Fruit fly (Drosophila melanogaster) whole organism, embryonic: ENCODE measurements around the gene CG6415.

Source experiments
- CG10267 ChIP-seq: fragments of 200-800 bp; sonication (Bioruptor generic); optimal IDR thresholded peaks from 2 replicates; lab custom pipeline; 2018; ENCODE audit warnings: missing biosample characterization, mild to moderate bottlenecking, missing genetic modification characterization, moderate library complexity
- CG11504 ChIP-seq: fragments of 200-800 bp; sonication (Bioruptor generic); optimal IDR thresholded peaks from 3 replicates; lab custom pipeline; 2019; ENCODE audit warnings: missing biosample characterization, mild to moderate bottlenecking, missing genetic modification characterization, moderate library complexity
- CG11723 ChIP-seq: fragments of 200-800 bp; sonication (Bioruptor generic); optimal IDR thresholded peaks from 2 replicates; lab custom pipeline; 2017; ENCODE audit warnings: missing biosample characterization, mild to moderate bottlenecking, missing genetic modification characterization
- CG13296 ChIP-seq: fragments of 200-800 bp; sonication (Bioruptor generic); optimal IDR thresholded peaks from 3 replicates; lab custom pipeline; 2018; ENCODE audit warnings: missing biosample characterization, mild to moderate bottlenecking, missing genetic modification characterization
- CG14014 ChIP-seq: fragments of 200-800 bp; sonication (Bioruptor generic); IDR thresholded peaks from 2 replicates; pipeline ENCODE4 v1.3.6; 2022; ENCODE audit warnings: missing biosample characterization, missing genetic modification characterization
- CG14050 ChIP-seq: fragments of 200-800 bp; sonication (Bioruptor generic); IDR thresholded peaks from 3 replicates; pipeline ENCODE4 v1.3.6; 2022; ENCODE audit warnings: missing biosample characterization, missing genetic modification characterization
- CG15514 ChIP-seq: fragments of 200-800 bp; sonication (Bioruptor generic); optimal IDR thresholded peaks from 3 replicates; lab custom pipeline; 2017; ENCODE audit warnings: missing biosample characterization, missing genetic modification characterization, mild to moderate bottlenecking, moderate library complexity, missing genetic modification reagents
- CG17359 ChIP-seq: fragments of 200-800 bp; sonication (Bioruptor generic); optimal IDR thresholded peaks from 3 replicates; lab custom pipeline; 2018; ENCODE audit warnings: missing biosample characterization, mild to moderate bottlenecking, missing genetic modification characterization, moderate library complexity
- CG2678 ChIP-seq: fragments of 200-800 bp; sonication (Bioruptor generic); optimal IDR thresholded peaks from 3 replicates; lab custom pipeline; 2019; ENCODE audit warnings: missing biosample characterization, mild to moderate bottlenecking, missing genetic modification characterization, moderate library complexity
- CG2875 ChIP-seq: fragments of 200-800 bp; sonication (Bioruptor generic); optimal IDR thresholded peaks from 2 replicates; lab custom pipeline; 2017; ENCODE audit warnings: missing biosample characterization, mild to moderate bottlenecking, missing genetic modification characterization, missing genetic modification reagents
- CG31441 ChIP-seq: fragments of 200-800 bp; sonication (Bioruptor generic); IDR thresholded peaks from 2 replicates; pipeline ENCODE4 v1.3.6; 2022; ENCODE audit warnings: missing biosample characterization, missing genetic modification characterization
- CG3847 ChIP-seq: fragments of 200-800 bp; sonication (Bioruptor generic); IDR thresholded peaks from 2 replicates; pipeline ENCODE4 v1.3.6; 2022; ENCODE audit warnings: missing biosample characterization, missing genetic modification characterization
- CG4328 ChIP-seq: fragments of 200-800 bp; sonication (Bioruptor generic); optimal IDR thresholded peaks from 3 replicates; lab custom pipeline; 2017; ENCODE audit warnings: missing biosample characterization, missing genetic modification reagents, missing genetic modification characterization
- CG7839 ChIP-seq: fragments of 200-800 bp; sonication (Bioruptor generic); optimal IDR thresholded peaks from 3 replicates; lab custom pipeline; 2018; ENCODE audit warnings: missing biosample characterization, mild to moderate bottlenecking, missing genetic modification characterization, moderate library complexity
- CG8924 ChIP-seq: fragments of 200-800 bp; optimal IDR thresholded peaks from 3 replicates; lab custom pipeline; 2019; ENCODE audit warnings: missing biosample characterization, mild to moderate bottlenecking, missing genetic modification characterization, moderate library complexity
- CG8944 ChIP-seq: fragments of 200-800 bp; sonication (Bioruptor generic); optimal IDR thresholded peaks from 3 replicates; lab custom pipeline; 2016; ENCODE audit warnings: missing biosample characterization, missing genetic modification characterization
- Drgx ChIP-seq: fragments of 200-800 bp; sonication (Bioruptor generic); IDR thresholded peaks from 2 replicates; pipeline ENCODE4 v1.3.6; 2022; ENCODE audit warnings: missing biosample characterization, missing genetic modification characterization
- Fer1 ChIP-seq: fragments of 200-800 bp; sonication (Bioruptor generic); optimal IDR thresholded peaks from 2 replicates; lab custom pipeline; 2017; ENCODE audit warnings: missing biosample characterization, mild to moderate bottlenecking, missing genetic modification characterization
- H2.0 ChIP-seq: fragments of 200-800 bp; sonication (Bioruptor generic); IDR thresholded peaks from 2 replicates; pipeline ENCODE4 v1.3.6; 2022; ENCODE audit warnings: missing biosample characterization, missing genetic modification characterization
- Hr51 ChIP-seq, 2 experiments: fragments of 200-800 bp; sonication (Bioruptor generic); optimal IDR thresholded peaks; 2 replicates in 1 of 2; 3 replicates in 1 of 2; lab custom pipeline; 2016 to 2018; ENCODE audit warnings: missing biosample characterization in 2 of 2, missing genetic modification characterization in 2 of 2, mild to moderate bottlenecking in 1 of 2, moderate library complexity in 1 of 2
- Lpt ChIP-seq: fragments of >200 bp; optimal IDR thresholded peaks from 2 replicates; lab custom pipeline; 2018; ENCODE audit warnings: missing biosample characterization, missing genetic modification characterization
- Poxn ChIP-seq: fragments of 200-800 bp; sonication (Bioruptor generic); IDR thresholded peaks from 2 replicates; pipeline ENCODE4 v1.3.6; 2022; ENCODE audit warnings: missing biosample characterization, missing genetic modification characterization
- Scr ChIP-seq: fragments of 200-800 bp; sonication (Bioruptor generic); IDR thresholded peaks from 2 replicates; pipeline ENCODE4 v1.3.6; 2022; ENCODE audit warnings: missing biosample characterization, missing genetic modification characterization; ENCODE audit not compliant: partially characterized antibody
- Trl ChIP-seq, 3 experiments: fragments of >200 bp in 2 of 3; fragments of 200-800 bp in 1 of 3; sonication (Bioruptor generic) in 1 of 3; optimal IDR thresholded peaks; 2 replicates in 1 of 3; 3 replicates in 2 of 3; lab custom pipeline; 2016 to 2017; ENCODE audit warnings: missing biosample characterization in 1 of 3, missing genetic modification characterization in 1 of 3
- cwo ChIP-seq: fragments of 200-800 bp; sonication (Bioruptor generic); optimal IDR thresholded peaks from 3 replicates; lab custom pipeline; 2017; ENCODE audit warnings: missing biosample characterization, missing genetic modification characterization, mild to moderate bottlenecking, moderate library complexity, missing genetic modification reagents
- dati ChIP-seq: fragments of 200-800 bp; sonication (Bioruptor generic); IDR thresholded peaks from 2 replicates; pipeline ENCODE4 v1.3.6; 2022; ENCODE audit warnings: missing biosample characterization, missing genetic modification characterization
- fd3F ChIP-seq: fragments of 200-800 bp; sonication (Bioruptor generic); optimal IDR thresholded peaks from 2 replicates; lab custom pipeline; 2018; ENCODE audit warnings: missing biosample characterization, mild to moderate bottlenecking, missing genetic modification characterization, moderate library complexity
- gem ChIP-seq: fragments of 200-800 bp; sonication (Bioruptor generic); optimal IDR thresholded peaks from 2 replicates; lab custom pipeline; 2019; ENCODE audit warnings: missing biosample characterization, mild to moderate bottlenecking, missing genetic modification characterization, moderate library complexity
- grau ChIP-seq: fragments of 200-800 bp; optimal IDR thresholded peaks from 3 replicates; lab custom pipeline; 2019; ENCODE audit warnings: missing biosample characterization, mild to moderate bottlenecking, missing genetic modification characterization, moderate library complexity
- ham ChIP-seq: fragments of 200-800 bp; sonication (Bioruptor generic); IDR thresholded peaks from 2 replicates; pipeline ENCODE4 v1.3.6; 2022; ENCODE audit warnings: missing biosample characterization, missing genetic modification characterization
- ind ChIP-seq: fragments of 200-800 bp; sonication (Bioruptor generic); optimal IDR thresholded peaks from 3 replicates; lab custom pipeline; 2016; ENCODE audit warnings: missing biosample characterization, missing genetic modification characterization
- inv ChIP-seq: fragments of 200-800 bp; sonication (Bioruptor generic); IDR thresholded peaks from 2 replicates; pipeline ENCODE4 v1.3.6; 2022; ENCODE audit warnings: missing biosample characterization, missing genetic modification characterization; ENCODE audit not compliant: partially characterized antibody
- lilli ChIP-seq: fragments of 200-800 bp; sonication (Bioruptor generic); optimal IDR thresholded peaks from 3 replicates; lab custom pipeline; 2016; ENCODE audit warnings: missing biosample characterization, missing genetic modification characterization
- mam ChIP-seq: fragments of 200-800 bp; sonication (Bioruptor generic); optimal IDR thresholded peaks from 3 replicates; lab custom pipeline; 2016; ENCODE audit warnings: missing biosample characterization, missing genetic modification characterization
- nmo ChIP-seq: fragments of 200-800 bp; sonication (Bioruptor generic); optimal IDR thresholded peaks from 2 replicates; lab custom pipeline; 2018; ENCODE audit warnings: missing biosample characterization, mild to moderate bottlenecking, missing genetic modification characterization, moderate library complexity
- nom ChIP-seq: fragments of 200-800 bp; sonication (Bioruptor generic); optimal IDR thresholded peaks from 2 replicates; lab custom pipeline; 2017; ENCODE audit warnings: missing biosample characterization, missing genetic modification characterization, mild to moderate bottlenecking, moderate library complexity, missing genetic modification reagents
- pan ChIP-seq, 4 experiments: fragments of >200 bp in 3 of 4; fragments of 200-800 bp in 1 of 4; sonication (Bioruptor generic) in 1 of 4; optimal IDR thresholded peaks in 3 of 4; IDR thresholded peaks in 1 of 4; 2 replicates each; pipeline versions ENCODE4 v1.3.6 to Lab custom; 2017 to 2022; ENCODE audit warnings: missing biosample characterization in 2 of 4, missing genetic modification characterization in 2 of 4, mixed read lengths in 1 of 4
- prd ChIP-seq, 3 experiments: fragments of >200 bp in 2 of 3; fragments of 200-800 bp in 1 of 3; sonication (Bioruptor generic) in 1 of 3; optimal IDR thresholded peaks in 2 of 3; IDR thresholded peaks in 1 of 3; 2 replicates in 2 of 3; 3 replicates in 1 of 3; pipeline versions ENCODE4 v1.3.6 to Lab custom; 2017 to 2022; ENCODE audit warnings: missing biosample characterization in 1 of 3, missing genetic modification characterization in 1 of 3
- sd ChIP-seq: fragments of 200-800 bp; sonication (Bioruptor generic); optimal IDR thresholded peaks from 3 replicates; lab custom pipeline; 2018; ENCODE audit warnings: missing biosample characterization, mild to moderate bottlenecking, missing genetic modification characterization, moderate library complexity
- sens ChIP-seq: fragments of 200-800 bp; sonication (Bioruptor generic); peaks from one replicate; lab custom pipeline; 2016; ENCODE audit warnings: missing biosample characterization, missing genetic modification characterization
- shn ChIP-seq: fragments of 200-800 bp; sonication (Bioruptor generic); optimal IDR thresholded peaks from 3 replicates; lab custom pipeline; 2016; ENCODE audit warnings: missing biosample characterization, missing genetic modification characterization
- tx ChIP-seq: fragments of 200-800 bp; sonication (Bioruptor generic); optimal IDR thresholded peaks from 2 replicates; lab custom pipeline; 2016; ENCODE audit warnings: missing biosample characterization, missing genetic modification characterization
- unpg ChIP-seq: fragments of 200-800 bp; sonication (Bioruptor generic); optimal IDR thresholded peaks from 3 replicates; lab custom pipeline; 2018; ENCODE audit warnings: missing biosample characterization, mild to moderate bottlenecking, missing genetic modification characterization, moderate library complexity

Gene CG6415

DNA sequence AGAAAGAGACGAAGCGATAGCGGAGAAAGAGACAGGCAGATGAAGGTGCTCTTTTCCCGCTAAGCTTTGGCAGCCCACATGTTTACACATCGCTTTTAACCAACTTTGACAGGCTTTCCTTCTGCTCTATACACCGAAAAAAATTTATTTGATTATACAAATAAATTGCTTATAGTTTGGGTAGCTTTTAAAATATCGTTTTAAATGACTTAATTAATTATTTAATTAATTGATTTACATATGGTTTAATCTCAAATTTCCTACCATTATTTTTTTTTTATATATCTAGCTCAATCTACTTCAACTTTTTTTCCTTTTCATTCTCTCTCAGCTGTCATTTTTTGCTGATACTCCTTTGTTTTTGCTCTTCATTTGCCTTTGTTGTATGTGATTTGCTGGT is 30.4 kb upstream of the CG6415 start:
- peak; percentile 17 for TF ChIP-seq nom (GFP tag; lab: Kevin White, UChicago)
- no peak for TF ChIP-seq Scr (GFP tag; lab: Robert Waterston, UW)

DNA sequence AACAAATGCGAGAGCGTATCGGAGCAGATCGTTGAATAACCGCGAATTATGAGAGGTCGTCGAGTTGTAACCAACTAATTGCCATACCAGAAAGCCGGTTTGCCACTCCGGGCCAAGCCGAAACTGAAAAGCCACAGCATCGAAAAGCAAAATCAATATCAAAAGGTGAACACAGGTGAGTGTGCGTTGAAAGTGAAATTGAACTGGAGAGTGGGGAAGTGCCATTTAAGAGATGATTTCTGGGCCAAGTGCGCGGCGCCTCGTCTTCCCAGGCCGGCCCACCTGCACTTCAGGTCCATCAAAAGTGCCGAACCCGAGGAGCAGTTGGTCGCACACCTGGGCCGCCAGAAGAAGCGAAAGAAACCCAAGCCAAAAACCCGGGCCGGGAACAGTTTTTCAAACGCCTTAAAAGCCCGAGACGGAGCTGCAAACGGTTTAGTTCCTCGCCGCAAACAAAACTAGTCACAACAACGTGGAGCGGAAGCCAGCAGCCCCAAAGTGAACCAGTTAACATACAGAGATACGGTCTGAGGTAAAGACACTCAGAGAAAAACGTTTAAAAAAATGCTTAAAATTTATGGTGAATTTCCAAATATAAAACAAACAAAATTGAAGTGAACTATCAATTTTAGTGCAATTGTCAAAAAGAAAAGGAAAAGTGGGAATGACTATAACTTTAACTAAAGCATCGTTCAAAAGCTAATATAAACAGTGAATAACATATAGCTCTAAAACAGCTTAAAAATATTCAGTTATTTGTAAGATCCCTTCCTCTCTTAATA is 26.3 kb upstream of the CG6415 start, which contains the start of gene CG17104:
TSS of gene CG17104 (plus strand) at position 266 of the 782 bp plus-strand sequence.
- no peak for TF ChIP-seq fd3F (GFP tag; lab: Kevin White, UChicago)
- TF ChIP-seq gem (tag; lab: Kevin White, UChicago): peak; percentile 66
- no peak for TF ChIP-seq Poxn
- no peak for TF ChIP-seq CG8944 (GFP tag; lab: Kevin White, UChicago)
- TF ChIP-seq tx: peak; percentile 29
- peak; percentile 24 for TF ChIP-seq nom (GFP tag; lab: Kevin White, UChicago)
- TF ChIP-seq sens (GFP tag; lab: Kevin White, UChicago): peak; percentile 69
- peak; percentile 16 for TF ChIP-seq lilli
- peak; percentile 66; the same call in 1 of the 2 replicates for TF ChIP-seq Drgx (GFP tag; lab: Robert Waterston, UW)
- TF ChIP-seq CG14050 (GFP tag; lab: Robert Waterston, UW): peak; percentile 31; the same call in 1 of the 3 replicates
- TF ChIP-seq Hr51 (GFP tag; optimal IDR thresholded peaks at IDR 0.05; lab: Kevin White, UChicago): peak in 1 of 2 experiments; percentile 51
- peak; percentile 56 for TF ChIP-seq CG2678 (tag; lab: Kevin White, UChicago)
- 0 out of 2 replicates have a peak, but pooled peaks have one; percentile 14 for TF ChIP-seq H2.0 (GFP tag; lab: Robert Waterston, UW)
- TF ChIP-seq CG3847 (GFP tag; lab: Robert Waterston, UW): 0 out of 2 replicates have a peak, but pooled peaks have one; percentile 21
- TF ChIP-seq unpg (GFP tag; lab: Kevin White, UChicago): peak; percentile 48
- no peak for TF ChIP-seq CG11723 (GFP tag; lab: Kevin White, UChicago)
- TF ChIP-seq CG17359 (tag; lab: Kevin White, UChicago): peak; percentile 1
- TF ChIP-seq CG7839: peak; percentile 42
- TF ChIP-seq Trl (optimal IDR thresholded peaks at IDR 0.05; lab: Kevin White, UChicago): no peak
- peak; percentile 9 for TF ChIP-seq Trl (GFP tag; optimal IDR thresholded peaks at IDR 0.05; lab: Kevin White, UChicago)
- peak; percentile 14 for TF ChIP-seq CG13296
- no peak for TF ChIP-seq prd (optimal IDR thresholded peaks at IDR 0.05; lab: Kevin White, UChicago)
- TF ChIP-seq prd (GFP tag; IDR thresholded peaks at IDR 0.05; lab: Robert Waterston, UW): peak; percentile 23; the same call in 1 of the 3 replicates
- peak; percentile 1 for TF ChIP-seq ind (GFP tag; lab: Kevin White, UChicago)
- no peak for TF ChIP-seq pan (optimal IDR thresholded peaks at IDR 0.05; lab: Kevin White, UChicago)
- peak in 1 of 2 experiments; percentile 32 for TF ChIP-seq pan (GFP tag; optimal IDR thresholded peaks at IDR 0.05 in 1 of 2, IDR thresholded peaks at IDR 0.05 in 1 of 2)
- peak; percentile 4 for TF ChIP-seq mam (GFP tag; lab: Kevin White, UChicago)
- peak; percentile 7 for TF ChIP-seq cwo
- TF ChIP-seq Lpt (GFP tag; lab: Kevin White, UChicago): no peak
- TF ChIP-seq CG14014: 0 out of 2 replicates have a peak, but pooled peaks have one; percentile 8
- TF ChIP-seq CG2875 (GFP tag; lab: Kevin White, UChicago): no peak
- no peak for TF ChIP-seq inv (GFP tag; lab: Robert Waterston, UW)
- TF ChIP-seq CG31441 (GFP tag; lab: Robert Waterston, UW): 0 out of 2 replicates have a peak, but pooled peaks have one; percentile 13
- TF ChIP-seq CG10267 (tag; lab: Kevin White, UChicago): peak; percentile 5
- TF ChIP-seq sd: peak; percentile 35
- no peak for TF ChIP-seq dati (GFP tag; lab: Robert Waterston, UW)
- peak; percentile 60 for TF ChIP-seq CG15514 (GFP tag; lab: Kevin White, UChicago)
- TF ChIP-seq grau: peak; percentile 56
- peak; percentile 25 for TF ChIP-seq CG8924 (tag; lab: Kevin White, UChicago)
- no peak for TF ChIP-seq ham (GFP tag; lab: Robert Waterston, UW)
- no peak for TF ChIP-seq shn (GFP tag; lab: Kevin White, UChicago)
- TF ChIP-seq Fer1 (GFP tag; lab: Kevin White, UChicago): peak; percentile 40
- TF ChIP-seq CG4328 (GFP tag; lab: Kevin White, UChicago): no peak
- TF ChIP-seq nmo (GFP tag; lab: Kevin White, UChicago): no peak
- peak; percentile 59 for TF ChIP-seq CG11504
